Fruit fly (Drosophila melanogaster): ENCODE data around the gene CG1792.

CG1792 gene

DNA sequence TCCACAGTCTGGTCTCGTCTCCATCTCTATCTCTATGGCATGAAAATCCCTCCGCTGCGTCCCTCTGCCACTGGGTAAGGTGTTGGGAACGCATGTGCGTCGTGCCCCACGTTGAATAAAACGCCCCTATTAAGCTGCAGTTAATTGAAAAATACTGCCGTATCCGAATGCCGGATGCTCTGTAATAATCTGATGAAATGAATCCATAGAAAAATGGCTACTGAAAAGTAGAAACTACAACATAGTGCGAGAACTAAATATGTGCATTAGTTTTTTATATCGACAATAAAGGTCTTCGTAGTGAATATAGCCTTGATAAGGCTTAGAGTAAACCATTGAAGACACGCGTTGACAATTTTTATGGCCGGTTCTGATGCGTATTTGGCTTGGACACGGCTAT, 49.4 kb upstream of the CG1792 start (continued):
- peak; percentile 50 for TF ChIP-seq esg (GFP tag; conservative IDR thresholded peaks at IDR 0.05)
- TF ChIP-seq CG9727 (GFP tag; optimal IDR thresholded peaks at IDR 0.05) = peak; percentile 52
- TF ChIP-seq fru (optimal IDR thresholded peaks at IDR 0.05) = no peak
- no peak for TF ChIP-seq Hmr (GFP tag; optimal IDR thresholded peaks at IDR 0.05)
- TF ChIP-seq Oli (tag; optimal IDR thresholded peaks at IDR 0.05) = peak; percentile 60
- peak; percentile 15 for TF ChIP-seq CG4820 (GFP tag; optimal IDR thresholded peaks at IDR 0.05)
- TF ChIP-seq CkIIα-i1 (GFP tag; IDR thresholded peaks at IDR 0.05) = no peak
- TF ChIP-seq CG1792 (GFP tag; optimal IDR thresholded peaks at IDR 0.05) = no peak
- no peak for TF ChIP-seq CG12155 (GFP tag; optimal IDR thresholded peaks at IDR 0.05)
- no peak for TF ChIP-seq CG31388 (GFP tag; optimal IDR thresholded peaks at IDR 0.05)
- peak; percentile 27 for TF ChIP-seq Xbp1 (GFP tag; optimal IDR thresholded peaks at IDR 0.05)
- peak; percentile 77 for TF ChIP-seq zfh1 (GFP tag; IDR thresholded peaks at IDR 0.05)
- TF ChIP-seq CG8089 (GFP tag; optimal IDR thresholded peaks at IDR 0.05) = no peak
- TF ChIP-seq zen (tag; optimal IDR thresholded peaks at IDR 0.05) = no peak
- TF ChIP-seq CG14965 (GFP tag; optimal IDR thresholded peaks at IDR 0.05; ENCODE audit: borderline replicate concordance) = no peak
- no peak for TF ChIP-seq CG17568 (GFP tag; optimal IDR thresholded peaks at IDR 0.05)
- TF ChIP-seq gsb (GFP tag; IDR thresholded peaks at IDR 0.05) = no peak
- no peak for TF ChIP-seq CG2199 (GFP tag; IDR thresholded peaks at IDR 0.05)
- no peak for TF ChIP-seq C15 (GFP tag; IDR thresholded peaks at IDR 0.05)
- TF ChIP-seq run (tag; optimal IDR thresholded peaks at IDR 0.05) = no peak
- TF ChIP-seq inv (GFP tag; IDR thresholded peaks at IDR 0.05; ENCODE audit: partially characterized antibody) = no peak
- no peak for TF ChIP-seq Camta (GFP tag; optimal IDR thresholded peaks at IDR 0.05)
- TF ChIP-seq nerfin-2 (GFP tag; IDR thresholded peaks at IDR 0.05; ENCODE audit: partially characterized antibody) = no peak
- peak; percentile 75 for TF ChIP-seq sisA (GFP tag; IDR thresholded peaks at IDR 0.05)
- TF ChIP-seq CG11456 (GFP tag; IDR thresholded peaks at IDR 0.05) = no peak
- TF ChIP-seq CrebB (tag; optimal IDR thresholded peaks at IDR 0.05) = no peak
- no peak for TF ChIP-seq salm (tag; optimal IDR thresholded peaks at IDR 0.05)
- TF ChIP-seq az2 (GFP tag; optimal IDR thresholded peaks at IDR 0.05) = peak; percentile 40
- no peak for TF ChIP-seq unc-4 (GFP tag; IDR thresholded peaks at IDR 0.05; ENCODE audit: partially characterized antibody)
- TF ChIP-seq sna (GFP tag; IDR thresholded peaks at IDR 0.05; ENCODE audit: partially characterized antibody) = no peak
- no peak for TF ChIP-seq CG10543 (GFP tag; optimal IDR thresholded peaks at IDR 0.05)
- TF ChIP-seq slbo (GFP tag; IDR thresholded peaks at IDR 0.05) = peak; percentile 48
- TF ChIP-seq hth (optimal IDR thresholded peaks at IDR 0.05) = no peak
- TF ChIP-seq H2.0 (GFP tag; IDR thresholded peaks at IDR 0.05) = 0 out of 2 replicates have a peak, but pooled peaks have one; percentile 30
- peak; percentile 34 for TF ChIP-seq CG1233 (GFP tag; optimal IDR thresholded peaks at IDR 0.05)
- peak; percentile 58; the same call in 2 of the 3 replicates for TF ChIP-seq dysf (GFP tag; IDR thresholded peaks at IDR 0.05)
- no peak for TF ChIP-seq kay (GFP tag; optimal IDR thresholded peaks at IDR 0.05)
- TF ChIP-seq ac (GFP tag; optimal IDR thresholded peaks at IDR 0.05) = no peak
- TF ChIP-seq nom (GFP tag; optimal IDR thresholded peaks at IDR 0.05) = peak; percentile 30
- no peak for TF ChIP-seq wdn (GFP tag; IDR thresholded peaks at IDR 0.05)
- no peak for TF ChIP-seq sqz (GFP tag; optimal IDR thresholded peaks at IDR 0.05)
- no peak for TF ChIP-seq Oaz (GFP tag; IDR thresholded peaks at IDR 0.05)
- TF ChIP-seq z (GFP tag; IDR thresholded peaks at IDR 0.05) = no peak
- peak; percentile 68 for TF ChIP-seq fd96Cb (tag; optimal IDR thresholded peaks at IDR 0.05)
- TF ChIP-seq CG32532 (GFP tag; IDR thresholded peaks at IDR 0.05) = no peak
- TF ChIP-seq crp (GFP tag; optimal IDR thresholded peaks at IDR 0.05) = no peak
- TF ChIP-seq croc (GFP tag; conservative IDR thresholded peaks at IDR 0.05) = peak; percentile 68
- peak; percentile 76 for TF ChIP-seq CG6689 (GFP tag; IDR thresholded peaks at IDR 0.05)
- TF ChIP-seq Dbx (GFP tag; IDR thresholded peaks at IDR 0.05) = no peak
- no peak for TF ChIP-seq Fer2 (tag; optimal IDR thresholded peaks at IDR 0.05)
- no peak for TF ChIP-seq CG13123 (GFP tag; optimal IDR thresholded peaks at IDR 0.05)
- TF ChIP-seq so (GFP tag; IDR thresholded peaks at IDR 0.05) = 0 out of 3 replicates have a peak, but pooled peaks have one; percentile 51

Measured in whole organism, embryonic.